Fruit fly (Drosophila melanogaster) whole organism, adult: Measurements from ENCODE around the gene CG18304.

Experiments
- CG11617 ChIP-seq: fragments of 200-800 bp; sonication (Bioruptor generic); optimal IDR thresholded peaks from 2 replicates; lab custom pipeline; 2017; ENCODE audit warnings: mild to moderate bottlenecking, missing biosample characterization, missing genetic modification reagents, missing genetic modification characterization
- CG12768 ChIP-seq: fragments of 200-800 bp; sonication (Bioruptor generic); optimal IDR thresholded peaks from 2 replicates; lab custom pipeline; 2017; ENCODE audit warnings: missing biosample characterization, missing genetic modification characterization, mild to moderate bottlenecking, moderate library complexity, missing genetic modification reagents
- CG14711 ChIP-seq: fragments of 200-800 bp; sonication (Bioruptor generic); optimal IDR thresholded peaks from 2 replicates; lab custom pipeline; 2018; ENCODE audit warnings: missing biosample characterization, mild to moderate bottlenecking, missing genetic modification characterization, moderate library complexity
- CG33017 ChIP-seq: fragments of 200-800 bp; sonication (Bioruptor generic); optimal IDR thresholded peaks from 2 replicates; lab custom pipeline; 2018; ENCODE audit warnings: missing biosample characterization, mild to moderate bottlenecking, missing genetic modification characterization, moderate library complexity
- CG5204 ChIP-seq: fragments of 200-800 bp; sonication (Bioruptor generic); optimal IDR thresholded peaks from 2 replicates; lab custom pipeline; 2016; ENCODE audit warnings: missing biosample characterization, missing genetic modification characterization
- CG7101 ChIP-seq: fragments of 200-800 bp; sonication (Bioruptor generic); optimal IDR thresholded peaks from 2 replicates; lab custom pipeline; 2018; ENCODE audit warnings: missing biosample characterization, mild to moderate bottlenecking, missing genetic modification characterization, moderate library complexity
- Clk ChIP-seq: fragments of 200-800 bp; sonication (Bioruptor generic); optimal IDR thresholded peaks from 2 replicates; lab custom pipeline; 2017; ENCODE audit warnings: missing biosample characterization, missing genetic modification characterization
- Mnt ChIP-seq: fragments of 200-800 bp; sonication (Bioruptor generic); optimal IDR thresholded peaks from 2 replicates; lab custom pipeline; 2016; ENCODE audit warnings: missing biosample characterization, mild to moderate bottlenecking, missing genetic modification characterization
- cic ChIP-seq: fragments of 200-800 bp; sonication (Bioruptor generic); optimal IDR thresholded peaks from 2 replicates; lab custom pipeline; 2017; ENCODE audit warnings: missing biosample characterization, mild to moderate bottlenecking, missing genetic modification characterization, moderate library complexity
- kay ChIP-seq: fragments of 200-800 bp; sonication (Bioruptor generic); peaks from one replicate; lab custom pipeline; 2016; ENCODE audit warnings: missing biosample characterization, missing genetic modification characterization, borderline replicate concordance
- pad ChIP-seq: fragments of 200-800 bp; sonication (Bioruptor generic); optimal IDR thresholded peaks from 3 replicates; lab custom pipeline; 2017; ENCODE audit warnings: missing biosample characterization, missing genetic modification characterization, mild to moderate bottlenecking, moderate library complexity, missing genetic modification reagents
- tj ChIP-seq: fragments of 200-800 bp; sonication (Bioruptor generic); optimal IDR thresholded peaks from 3 replicates; lab custom pipeline; 2017; ENCODE audit warnings: missing biosample characterization, mild to moderate bottlenecking, missing genetic modification characterization, moderate library complexity

dm6 chr2L:6956725-6957124 lies 14.1 kb upstream of the CG18304 start, which contains the start of the genes CG13775 and CG3430:
- no peak for TF ChIP-seq kay (GFP tag; lab: Kevin White, UChicago)
- TF ChIP-seq tj (GFP tag; lab: Kevin White, UChicago): peak; percentile 5
- peak; percentile 19 for TF ChIP-seq Mnt (GFP tag; lab: Kevin White, UChicago)
- TF ChIP-seq Clk (GFP tag; lab: Kevin White, UChicago): no peak
- TF ChIP-seq pad: no peak
- no peak for TF ChIP-seq CG5204 (GFP tag; lab: Kevin White, UChicago)
- no peak for TF ChIP-seq CG12768 (GFP tag; lab: Kevin White, UChicago)
- TF ChIP-seq CG7101 (tag; lab: Kevin White, UChicago): peak; percentile 10
- TF ChIP-seq CG33017 (tag; lab: Kevin White, UChicago): no peak
- peak; percentile 2 for TF ChIP-seq CG14711 (tag; lab: Kevin White, UChicago)
- no peak for TF ChIP-seq cic (GFP tag; lab: Kevin White, UChicago)
- no peak for TF ChIP-seq CG11617
